Fruit fly (Drosophila melanogaster) whole organism, embryonic: Measurements from ENCODE around the gene CG13081.
A peak's percentile ranks its signal among the peaks of the same experiment; 100 is the strongest.

Experiments
- Abd-B ChIP-seq: fragments of 200-800 bp; sonication (Bioruptor generic); optimal IDR thresholded peaks from 2 replicates; lab custom pipeline; 2018; ENCODE audit warnings: missing biosample characterization, mild to moderate bottlenecking, missing genetic modification characterization, moderate library complexity
- Bteb2 ChIP-seq: fragments of 200-800 bp; sonication (Bioruptor generic); optimal IDR thresholded peaks from 2 replicates; lab custom pipeline; 2016; ENCODE audit warnings: missing biosample characterization, missing genetic modification characterization
- CG10543 ChIP-seq: fragments of 200-800 bp; sonication (Bioruptor generic); optimal IDR thresholded peaks from 3 replicates; lab custom pipeline; 2017; ENCODE audit warnings: missing biosample characterization, mild to moderate bottlenecking, missing genetic modification characterization, moderate library complexity
- CG10565 ChIP-seq: fragments of 200-800 bp; sonication (Bioruptor generic); optimal IDR thresholded peaks from 3 replicates; lab custom pipeline; 2016; ENCODE audit warnings: missing biosample characterization, mild to moderate bottlenecking, missing genetic modification characterization
- CG11560 ChIP-seq: fragments of 200-800 bp; sonication (Bioruptor generic); IDR thresholded peaks from 3 replicates; pipeline ENCODE4 v1.3.6; 2022; ENCODE audit warnings: missing biosample characterization, missing genetic modification characterization
- CG13123 ChIP-seq: fragments of 200-800 bp; sonication (Bioruptor generic); optimal IDR thresholded peaks from 2 replicates; lab custom pipeline; 2016; ENCODE audit warnings: missing biosample characterization, missing genetic modification characterization
- CG13894 ChIP-seq: fragments of 200-800 bp; sonication (Bioruptor generic); optimal IDR thresholded peaks from 3 replicates; lab custom pipeline; 2018; ENCODE audit warnings: missing biosample characterization, mild to moderate bottlenecking, missing genetic modification characterization, moderate library complexity
- CG14050 ChIP-seq: fragments of 200-800 bp; sonication (Bioruptor generic); IDR thresholded peaks from 3 replicates; pipeline ENCODE4 v1.3.6; 2022; ENCODE audit warnings: missing biosample characterization, missing genetic modification characterization
- CG14667 ChIP-seq: fragments of 200-800 bp; sonication (Bioruptor generic); IDR thresholded peaks from 2 replicates; pipeline ENCODE4 v1.3.6; 2022; ENCODE audit warnings: missing biosample characterization, missing genetic modification characterization
- CG14860 ChIP-seq: fragments of 200-800 bp; sonication (Bioruptor generic); IDR thresholded peaks from 3 replicates; pipeline ENCODE4 v1.3.6; 2022; ENCODE audit warnings: missing biosample characterization, missing genetic modification characterization; ENCODE audit not compliant: partially characterized antibody
- CG15514 ChIP-seq: fragments of 200-800 bp; sonication (Bioruptor generic); optimal IDR thresholded peaks from 3 replicates; lab custom pipeline; 2017; ENCODE audit warnings: missing biosample characterization, missing genetic modification characterization, mild to moderate bottlenecking, moderate library complexity, missing genetic modification reagents
- CG17912 ChIP-seq: fragments of 200-800 bp; sonication (Bioruptor generic); optimal IDR thresholded peaks from 2 replicates; lab custom pipeline; 2018; ENCODE audit warnings: missing biosample characterization, mild to moderate bottlenecking, missing genetic modification characterization
- CG18011 ChIP-seq: fragments of 200-800 bp; sonication (Bioruptor generic); optimal IDR thresholded peaks from 2 replicates; lab custom pipeline; 2017; ENCODE audit warnings: missing biosample characterization, missing genetic modification characterization, mild to moderate bottlenecking, moderate library complexity, missing genotype
- CG18476 ChIP-seq: fragments of 200-800 bp; sonication (Bioruptor generic); optimal IDR thresholded peaks from 2 replicates; lab custom pipeline; 2016; ENCODE audit warnings: missing biosample characterization, mild to moderate bottlenecking, missing genetic modification characterization
- CG31365 ChIP-seq: fragments of 200-800 bp; sonication (Bioruptor generic); optimal IDR thresholded peaks from 2 replicates; lab custom pipeline; 2018; ENCODE audit warnings: missing biosample characterization, mild to moderate bottlenecking, missing genetic modification characterization
- CG31441 ChIP-seq: fragments of 200-800 bp; sonication (Bioruptor generic); IDR thresholded peaks from 2 replicates; pipeline ENCODE4 v1.3.6; 2022; ENCODE audit warnings: missing biosample characterization, missing genetic modification characterization
- CG3163 ChIP-seq: fragments of 200-800 bp; sonication (Bioruptor generic); optimal IDR thresholded peaks from 3 replicates; lab custom pipeline; 2016; ENCODE audit warnings: missing biosample characterization, missing genetic modification characterization
- CG33557 ChIP-seq: fragments of 200-800 bp; sonication (Bioruptor generic); optimal IDR thresholded peaks from 2 replicates; lab custom pipeline; 2019; ENCODE audit warnings: missing biosample characterization, mild to moderate bottlenecking, missing genetic modification characterization, moderate library complexity
- CG4820 ChIP-seq: fragments of 200-800 bp; sonication (Bioruptor generic); optimal IDR thresholded peaks from 3 replicates; lab custom pipeline; 2016; ENCODE audit warnings: missing biosample characterization, missing genetic modification characterization
- CG4854 ChIP-seq: fragments of 200-800 bp; sonication (Bioruptor generic); optimal IDR thresholded peaks from 2 replicates; lab custom pipeline; 2016; ENCODE audit warnings: missing biosample characterization, missing genetic modification characterization, inconsistent platforms
- CG6175 ChIP-seq: fragments of 200-800 bp; sonication (Bioruptor generic); IDR thresholded peaks from 3 replicates; pipeline ENCODE4 v1.3.6; 2022; ENCODE audit warnings: missing biosample characterization, missing genetic modification characterization
- CG7987 ChIP-seq: fragments of 200-800 bp; sonication (Bioruptor generic); optimal IDR thresholded peaks from 2 replicates; lab custom pipeline; 2018; ENCODE audit warnings: missing biosample characterization, mild to moderate bottlenecking, missing genetic modification characterization, moderate library complexity
- CG8359 ChIP-seq: fragments of 200-800 bp; sonication (Bioruptor generic); optimal IDR thresholded peaks from 2 replicates; lab custom pipeline; 2017; ENCODE audit warnings: missing biosample characterization, mild to moderate bottlenecking, missing genetic modification characterization, borderline replicate concordance
- CG9876 ChIP-seq: fragments of 200-800 bp; sonication (Bioruptor generic); optimal IDR thresholded peaks from 2 replicates; lab custom pipeline; 2016; ENCODE audit warnings: missing biosample characterization, missing genetic modification characterization
- CoRest ChIP-seq: fragments of 200-800 bp; sonication (Bioruptor generic); optimal IDR thresholded peaks from 3 replicates; lab custom pipeline; 2018; ENCODE audit warnings: missing biosample characterization, mild to moderate bottlenecking, missing genetic modification characterization, moderate library complexity
- Dip3 ChIP-seq: fragments of 200-800 bp; sonication (Bioruptor generic); optimal IDR thresholded peaks from 3 replicates; lab custom pipeline; 2016; ENCODE audit warnings: missing biosample characterization, missing genetic modification characterization
- Dll ChIP-seq: fragments of 200-800 bp; sonication (Bioruptor generic); IDR thresholded peaks from 4 replicates; pipeline ENCODE4 v1.3.6; 2022; ENCODE audit warnings: missing biosample characterization, missing genetic modification characterization; ENCODE audit not compliant: partially characterized antibody
- Fer2 ChIP-seq: fragments of 200-800 bp; sonication (Bioruptor generic); optimal IDR thresholded peaks from 2 replicates; lab custom pipeline; 2018; ENCODE audit warnings: missing biosample characterization, mild to moderate bottlenecking, missing genetic modification characterization, moderate library complexity
- GATAe ChIP-seq: fragments of 200-800 bp; sonication (Bioruptor generic); conservative IDR thresholded peaks from 2 replicates; pipeline ENCODE4 v1.3.6; 2022; ENCODE audit warnings: missing biosample characterization, missing genetic modification characterization
- H15 ChIP-seq: fragments of 200-800 bp; sonication (Bioruptor generic); IDR thresholded peaks from 3 replicates; pipeline ENCODE4 v1.3.6; 2022; ENCODE audit warnings: missing biosample characterization, missing genetic modification characterization
- Hand ChIP-seq: fragments of 200-800 bp; sonication (Bioruptor generic); optimal IDR thresholded peaks from 2 replicates; lab custom pipeline; 2017; ENCODE audit warnings: mild to moderate bottlenecking, missing biosample characterization, missing genetic modification reagents, missing genetic modification characterization
- MBD-R2 ChIP-seq: fragments of 200-800 bp; sonication (Bioruptor generic); IDR thresholded peaks from 2 replicates; pipeline ENCODE4 v1.3.6; 2022; ENCODE audit warnings: missing biosample characterization, missing genetic modification characterization
- Meics ChIP-seq: fragments of 200-800 bp; sonication (Bioruptor generic); optimal IDR thresholded peaks from 2 replicates; lab custom pipeline; 2017; ENCODE audit warnings: missing biosample characterization, mild to moderate bottlenecking, missing genetic modification characterization
- NC2α ChIP-seq: fragments of 200-800 bp; sonication (Bioruptor generic); optimal IDR thresholded peaks from 2 replicates; lab custom pipeline; 2016; ENCODE audit warnings: missing biosample characterization, missing genetic modification characterization
- PHDP ChIP-seq: fragments of 200-800 bp; sonication (Bioruptor generic); optimal IDR thresholded peaks from 3 replicates; lab custom pipeline; 2018; ENCODE audit warnings: missing biosample characterization, mild to moderate bottlenecking, missing genetic modification characterization, moderate library complexity
- Pdp1 ChIP-seq, 2 experiments: fragments of 200-800 bp; sonication (Bioruptor generic); optimal IDR thresholded peaks; 3 replicates each; lab custom pipeline; 2016; ENCODE audit warnings: missing biosample characterization in 2 of 2, missing genetic modification characterization in 2 of 2, mild to moderate bottlenecking in 1 of 2, moderate library complexity in 1 of 2
- Sin3A ChIP-seq: fragments of >200 bp; optimal IDR thresholded peaks from 2 replicates; lab custom pipeline; 2018
- TFAM ChIP-seq: fragments of 200-800 bp; sonication (Bioruptor generic); optimal IDR thresholded peaks from 2 replicates; lab custom pipeline; 2017; ENCODE audit warnings: missing biosample characterization, missing genetic modification characterization, inconsistent platforms
- Trl ChIP-seq, 3 experiments: fragments of >200 bp in 2 of 3; fragments of 200-800 bp in 1 of 3; sonication (Bioruptor generic) in 1 of 3; optimal IDR thresholded peaks; 2 replicates in 1 of 3; 3 replicates in 2 of 3; lab custom pipeline; 2016 to 2017; ENCODE audit warnings: missing biosample characterization in 1 of 3, missing genetic modification characterization in 1 of 3
- Usf ChIP-seq: fragments of 200-800 bp; sonication (Bioruptor generic); optimal IDR thresholded peaks from 2 replicates; lab custom pipeline; 2017; ENCODE audit warnings: missing genotype, missing biosample characterization, missing genetic modification characterization
- ab ChIP-seq: fragments of 200-800 bp; sonication (Bioruptor generic); optimal IDR thresholded peaks from 2 replicates; lab custom pipeline; 2016; ENCODE audit warnings: missing biosample characterization, missing genetic modification characterization
- amos ChIP-seq: fragments of 200-800 bp; sonication (Bioruptor generic); IDR thresholded peaks from 2 replicates; pipeline ENCODE4 v1.3.6; 2022; ENCODE audit warnings: missing biosample characterization, missing genetic modification characterization; ENCODE audit not compliant: partially characterized antibody
- bab2 ChIP-seq: fragments of 200-800 bp; sonication (Bioruptor generic); optimal IDR thresholded peaks from 2 replicates; lab custom pipeline; 2016; ENCODE audit warnings: missing biosample characterization, missing genetic modification characterization
- bowl ChIP-seq: fragments of 200-800 bp; sonication (Bioruptor generic); IDR thresholded peaks from 2 replicates; pipeline ENCODE4 v1.3.6; 2022; ENCODE audit warnings: missing biosample characterization, missing genetic modification characterization
- br ChIP-seq: fragments of >200 bp; optimal IDR thresholded peaks from 2 replicates; lab custom pipeline; 2017
- ci ChIP-seq: fragments of 200-800 bp; sonication (Bioruptor generic); IDR thresholded peaks from 3 replicates; pipeline ENCODE4 v1.3.6; 2022; ENCODE audit warnings: missing biosample characterization, missing genetic modification characterization
- danr ChIP-seq: fragments of 200-800 bp; sonication (Bioruptor generic); IDR thresholded peaks from 2 replicates; pipeline ENCODE4 v1.3.6; 2022; ENCODE audit warnings: missing biosample characterization, missing genetic modification characterization
- exex ChIP-seq: fragments of 200-800 bp; sonication (Bioruptor generic); optimal IDR thresholded peaks from 4 replicates; lab custom pipeline; 2018; ENCODE audit warnings: missing biosample characterization, mild to moderate bottlenecking, missing genetic modification characterization, moderate library complexity
- tin ChIP-seq: fragments of 200-800 bp; sonication (Bioruptor generic); optimal IDR thresholded peaks from 3 replicates; lab custom pipeline; 2016; ENCODE audit warnings: missing biosample characterization, missing genetic modification characterization
- toy ChIP-seq: fragments of 200-800 bp; sonication (Bioruptor generic); IDR thresholded peaks from 2 replicates; pipeline ENCODE4 v1.3.6; 2022; ENCODE audit warnings: missing biosample characterization, missing genetic modification characterization
- wek ChIP-seq: fragments of 200-800 bp; sonication (Bioruptor generic); optimal IDR thresholded peaks from 3 replicates; lab custom pipeline; 2018; ENCODE audit warnings: missing biosample characterization, mild to moderate bottlenecking, missing genetic modification characterization, moderate library complexity

Gene CG13081

dm6 chr2L:19518636-19519086 lies 21.7 kb upstream of the CG13081 start, which contains the start of gene CG10132 (continued):
- TF ChIP-seq CG13123 (GFP tag; lab: Kevin White, UChicago) = no peak
- TF ChIP-seq tin (GFP tag; lab: Kevin White, UChicago) = no peak
- no peak for TF ChIP-seq Usf
- TF ChIP-seq Sin3A = no peak
- TF ChIP-seq CG3163 (GFP tag; lab: Kevin White, UChicago) = no peak
- no peak for TF ChIP-seq Trl (optimal IDR thresholded peaks at IDR 0.05; lab: Kevin White, UChicago)
- TF ChIP-seq Trl (GFP tag; optimal IDR thresholded peaks at IDR 0.05; lab: Kevin White, UChicago) = no peak
- TF ChIP-seq ci (GFP tag; lab: Robert Waterston, UW) = peak; percentile 36; the same call in 1 of the 3 replicates
- no peak for TF ChIP-seq CG11560
- no peak for TF ChIP-seq GATAe (GFP tag; lab: Robert Waterston, UW)
- peak; percentile 30; the same call in 1 of the 2 replicates for TF ChIP-seq amos (GFP tag; lab: Robert Waterston, UW)
- TF ChIP-seq CG6175 (GFP tag; lab: Robert Waterston, UW) = no peak
- TF ChIP-seq CG4820 = no peak
- no peak for TF ChIP-seq toy (GFP tag; lab: Robert Waterston, UW)
- TF ChIP-seq CG7987 = no peak
- TF ChIP-seq MBD-R2 (GFP tag; lab: Robert Waterston, UW) = 0 out of 2 replicates have a peak, but pooled peaks have one; percentile 10
- TF ChIP-seq CG18011 (GFP tag; lab: Kevin White, UChicago) = no peak
- no peak for TF ChIP-seq CG13894 (tag; lab: Kevin White, UChicago)
- no peak for TF ChIP-seq Bteb2 (GFP tag; lab: Kevin White, UChicago)
- no peak for TF ChIP-seq CG33557
- 0 out of 3 replicates have a peak, but pooled peaks have one; percentile 58 for TF ChIP-seq CG14860 (GFP tag; lab: Robert Waterston, UW)
- no peak for TF ChIP-seq bab2 (GFP tag; lab: Kevin White, UChicago)
- no peak for TF ChIP-seq CG17912 (GFP tag; lab: Kevin White, UChicago)
- no peak for TF ChIP-seq CoRest (tag; lab: Kevin White, UChicago)
- TF ChIP-seq CG9876 (GFP tag; lab: Kevin White, UChicago) = no peak
- TF ChIP-seq TFAM (GFP tag; lab: Kevin White, UChicago) = no peak
- TF ChIP-seq NC2α (GFP tag; lab: Kevin White, UChicago) = no peak
- no peak for TF ChIP-seq Hand (GFP tag; lab: Kevin White, UChicago)
- TF ChIP-seq Meics (GFP tag; lab: Kevin White, UChicago) = no peak
- TF ChIP-seq CG8359 = no peak
- TF ChIP-seq CG18476 (GFP tag; lab: Kevin White, UChicago) = no peak
- no peak for TF ChIP-seq CG31365 (tag; lab: Kevin White, UChicago)
- no peak for TF ChIP-seq exex
- TF ChIP-seq Abd-B = no peak
- no peak for TF ChIP-seq Dip3
- TF ChIP-seq ab (GFP tag; lab: Kevin White, UChicago) = no peak
- TF ChIP-seq br = no peak
- TF ChIP-seq Fer2 (tag; lab: Kevin White, UChicago) = no peak
- peak; percentile 5 for TF ChIP-seq CG10543 (GFP tag; lab: Kevin White, UChicago)
- TF ChIP-seq CG14667 (GFP tag; lab: Robert Waterston, UW) = no peak
- no peak for TF ChIP-seq bowl (GFP tag; lab: Robert Waterston, UW)
- TF ChIP-seq Pdp1 (GFP tag; optimal IDR thresholded peaks at IDR 0.05; lab: Kevin White, UChicago) = no peak
- no peak for TF ChIP-seq H15 (GFP tag; lab: Robert Waterston, UW)
- TF ChIP-seq CG15514 (GFP tag; lab: Kevin White, UChicago) = peak; percentile 40
- TF ChIP-seq CG4854 = no peak
- TF ChIP-seq CG10565 (GFP tag; lab: Kevin White, UChicago) = no peak
- no peak for TF ChIP-seq danr (GFP tag; lab: Robert Waterston, UW)
- no peak for TF ChIP-seq wek (GFP tag; lab: Kevin White, UChicago)
- no peak for TF ChIP-seq CG31441 (GFP tag; lab: Robert Waterston, UW)
- no peak for TF ChIP-seq CG14050 (GFP tag; lab: Robert Waterston, UW)
- TF ChIP-seq Dll (GFP tag; lab: Robert Waterston, UW) = peak; percentile 53; the same call in 1 of the 4 replicates
- no peak for TF ChIP-seq PHDP (tag; lab: Kevin White, UChicago)
